Worm (Caenorhabditis elegans) whole organism, L4 larva: ENCODE data around the gene C31H1.5.
A peak's percentile ranks its signal among the peaks of the same experiment; 100 is the strongest.

ENCODE experiments used
- D1046.2 ChIP-seq: fragments of 200-800 bp; sonication (Bioruptor generic); IDR thresholded peaks from 2 replicates; pipeline ENCODE4 v1.3.6; 2022; ENCODE audit warnings: missing genetic modification characterization, missing compliant biosample characterization
- F49E8.2 ChIP-seq: sonication (generic microtip); optimal IDR thresholded peaks from 2 replicates; lab custom pipeline; 2016; ENCODE audit warnings: missing compliant biosample characterization, mild to moderate bottlenecking, missing genetic modification characterization, borderline replicate concordance
- T26A8.4 ChIP-seq: fragments of 200-800 bp; sonication (Bioruptor generic); IDR thresholded peaks from 2 replicates; pipeline ENCODE4 v1.3.6; 2022; ENCODE audit warnings: missing genetic modification characterization, missing compliant biosample characterization
- Y105C5A.15 ChIP-seq: fragments of 200-800 bp; sonication (Bioruptor generic); IDR thresholded peaks from 2 replicates; pipeline ENCODE4 v1.3.6; 2022; ENCODE audit warnings: missing genetic modification characterization, missing compliant biosample characterization
- arid-1 ChIP-seq: fragments of 200-800 bp; sonication (Bioruptor generic); conservative IDR thresholded peaks from 2 replicates; pipeline ENCODE4 v1.3.6; 2022; ENCODE audit warnings: missing genetic modification reagents, missing genetic modification characterization, missing compliant biosample characterization
- ceh-62 ChIP-seq: sonication (generic microtip); optimal IDR thresholded peaks from 2 replicates; lab custom pipeline; 2017; ENCODE audit warnings: missing biosample characterization, missing genetic modification characterization
- ctbp-1 ChIP-seq: fragments of 200-800 bp; sonication (Bioruptor generic); IDR thresholded peaks from 2 replicates; pipeline ENCODE4 v1.3.6; 2022; ENCODE audit warnings: missing genetic modification reagents, missing genetic modification characterization, missing compliant biosample characterization
- daf-16 ChIP-seq, 3 experiments: sonication (generic microtip); optimal IDR thresholded peaks; 2 replicates each; lab custom pipeline; 2016 to 2017; ENCODE audit warnings: missing genetic modification characterization in 3 of 3, missing genetic modification reagents in 3 of 3, mild to moderate bottlenecking in 2 of 3, missing compliant biosample characterization in 2 of 3, missing biosample characterization in 1 of 3, moderate library complexity in 1 of 3
- dmd-8 ChIP-seq: fragments of 200-800 bp; sonication (Bioruptor generic); IDR thresholded peaks from 2 replicates; pipeline ENCODE4 v1.3.6; 2022; ENCODE audit warnings: missing genetic modification characterization, missing compliant biosample characterization
- dpl-1 ChIP-seq: fragments of 150-350 bp; optimal IDR thresholded peaks from 2 replicates; lab custom pipeline; 2014; ENCODE audit warnings: missing biosample characterization, missing genetic modification reagents, missing genetic modification characterization
- duxl-1 ChIP-seq: sonication (generic microtip); optimal IDR thresholded peaks from 2 replicates; lab custom pipeline; 2016; ENCODE audit warnings: mild to moderate bottlenecking, missing genetic modification characterization, moderate library complexity, missing compliant biosample characterization; ENCODE audit not compliant: poor library complexity
- dve-1 ChIP-seq: sonication (generic microtip); optimal IDR thresholded peaks from 2 replicates; lab custom pipeline; 2017; ENCODE audit warnings: antibody characterized with exemption, mild to moderate bottlenecking, missing genetic modification characterization, missing compliant biosample characterization; ENCODE audit not compliant: insufficient read depth
- egl-43 ChIP-seq: fragments of 200-800 bp; sonication (Bioruptor generic); IDR thresholded peaks from 2 replicates; pipeline ENCODE4 v1.3.6; 2022; ENCODE audit warnings: missing genetic modification reagents, missing genetic modification characterization, missing compliant biosample characterization
- hif-1 ChIP-seq, 2 experiments: sonication (generic microtip); optimal IDR thresholded peaks; 2 replicates each; lab custom pipeline; 2016 to 2017; ENCODE audit warnings: missing compliant biosample characterization in 2 of 2, missing genetic modification characterization in 2 of 2, missing genetic modification reagents in 2 of 2, missing genotype in 2 of 2, mild to moderate bottlenecking in 1 of 2
- hlh-30 ChIP-seq: sonication (generic microtip); optimal IDR thresholded peaks from 2 replicates; lab custom pipeline; 2017; ENCODE audit warnings: antibody characterized with exemption, mild to moderate bottlenecking, missing genetic modification characterization, missing compliant biosample characterization; ENCODE audit not compliant: insufficient read depth
- hmg-1.1 ChIP-seq: fragments of 200-800 bp; sonication (Bioruptor generic); IDR thresholded peaks from 2 replicates; pipeline ENCODE4 v1.3.6; 2022; ENCODE audit warnings: missing genetic modification reagents, missing genetic modification characterization, missing compliant biosample characterization
- jun-1 ChIP-seq: fragments of 150-350 bp; optimal IDR thresholded peaks from 2 replicates; lab custom pipeline; 2014; ENCODE audit warnings: missing biosample characterization, missing genetic modification reagents, missing genetic modification characterization
- lir-3 ChIP-seq: sonication (generic microtip); optimal IDR thresholded peaks from 2 replicates; lab custom pipeline; 2016; ENCODE audit warnings: mild to moderate bottlenecking, missing genetic modification characterization, missing compliant biosample characterization
- madf-5 ChIP-seq, 2 experiments: fragments of 200-800 bp; sonication (Bioruptor generic); IDR thresholded peaks; 2 replicates each; pipeline ENCODE4 v1.3.6; 2022; ENCODE audit warnings: missing compliant biosample characterization in 2 of 2, missing genetic modification characterization in 2 of 2
- mdt-29 ChIP-seq: fragments of 200-800 bp; sonication (Bioruptor generic); IDR thresholded peaks from 2 replicates; pipeline ENCODE4 v1.3.6; 2022; ENCODE audit warnings: missing genetic modification reagents, missing genetic modification characterization, missing compliant biosample characterization
- mep-1 ChIP-seq: fragments of 150-350 bp; sonication (generic microtip); optimal IDR thresholded peaks from 3 replicates; lab custom pipeline; 2014; ENCODE audit warnings: missing biosample characterization, missing genetic modification characterization
- mes-2 ChIP-seq: sonication (generic microtip); optimal IDR thresholded peaks from 2 replicates; lab custom pipeline; 2016; ENCODE audit warnings: missing genotype, mild to moderate bottlenecking, missing genetic modification characterization, missing compliant biosample characterization; ENCODE audit not compliant: poor library complexity, severe bottlenecking
- mxl-2 ChIP-seq: fragments of 200-800 bp; sonication (Bioruptor generic); conservative IDR thresholded peaks from 2 replicates; pipeline ENCODE4 v1.3.6; 2022; ENCODE audit warnings: missing genetic modification reagents, missing genetic modification characterization, missing compliant biosample characterization
- mxl-3 ChIP-seq: fragments of 200-800 bp; sonication (Bioruptor generic); optimal IDR thresholded peaks from 2 replicates; lab custom pipeline; 2018; ENCODE audit warnings: mild to moderate bottlenecking, missing genetic modification characterization, missing compliant biosample characterization
- nhr-237 ChIP-seq: sonication (generic microtip); optimal IDR thresholded peaks from 2 replicates; lab custom pipeline; 2017; ENCODE audit warnings: missing biosample characterization, missing genetic modification characterization
- nhr-28 ChIP-seq: fragments of 150-350 bp; optimal IDR thresholded peaks from 2 replicates; lab custom pipeline; 2014; ENCODE audit warnings: missing biosample characterization, missing genetic modification characterization
- pha-4 ChIP-seq, 2 experiments: fragments of 150-350 bp in 1 of 2; fragments of 200-800 bp in 1 of 2; sonication (Bioruptor generic) in 1 of 2; IDR thresholded peaks in 1 of 2; optimal IDR thresholded peaks in 1 of 2; 2 replicates each; pipeline versions ENCODE4 v1.3.6 to Lab custom; 2014 to 2022; ENCODE audit warnings: missing genetic modification characterization in 2 of 2, missing genetic modification reagents in 2 of 2, missing biosample characterization in 1 of 2, missing compliant biosample characterization in 1 of 2
- pqm-1 ChIP-seq: sonication (generic microtip); optimal IDR thresholded peaks from 2 replicates; lab custom pipeline; 2017; ENCODE audit warnings: missing biosample characterization, missing genetic modification characterization
- sdz-12 ChIP-seq: fragments of 200-800 bp; sonication (Bioruptor generic); optimal IDR thresholded peaks from 2 replicates; lab custom pipeline; 2018; ENCODE audit warnings: mild to moderate bottlenecking, missing genetic modification characterization, missing compliant biosample characterization
- snpc-1.2 ChIP-seq: fragments of 200-800 bp; sonication (Bioruptor generic); IDR thresholded peaks from 2 replicates; pipeline ENCODE4 v1.3.6; 2022; ENCODE audit warnings: missing genetic modification reagents, missing genetic modification characterization, missing compliant biosample characterization
- unc-39 ChIP-seq: sonication (generic microtip); optimal IDR thresholded peaks from 2 replicates; lab custom pipeline; 2017; ENCODE audit warnings: missing biosample characterization, missing genetic modification characterization
- unc-62 ChIP-seq, 3 experiments: fragments of 150-350 bp in 1 of 3; sonication (generic microtip); optimal IDR thresholded peaks in 2 of 3; peaks in 1 of 3; 1 replicate in 1 of 3; 2 replicates in 2 of 3; lab custom pipeline; 2014 to 2017; ENCODE audit warnings: missing biosample characterization in 3 of 3, missing genetic modification characterization in 3 of 3, missing genetic modification reagents in 3 of 3, missing genotype in 1 of 3
- vab-7 ChIP-seq: fragments of 200-800 bp; sonication (Bioruptor generic); IDR thresholded peaks from 2 replicates; pipeline ENCODE4 v1.3.6; 2022; ENCODE audit warnings: missing genetic modification reagents, missing genetic modification characterization, missing compliant biosample characterization
- zag-1 ChIP-seq: fragments of 150-350 bp; optimal IDR thresholded peaks from 2 replicates; lab custom pipeline; 2014; ENCODE audit warnings: missing biosample characterization, missing genetic modification characterization
- zfp-2 ChIP-seq: sonication (generic microtip); optimal IDR thresholded peaks from 2 replicates; lab custom pipeline; 2016; ENCODE audit warnings: mild to moderate bottlenecking, missing genetic modification characterization, missing compliant biosample characterization
- ztf-7 ChIP-seq: fragments of 150-350 bp; optimal IDR thresholded peaks from 2 replicates; lab custom pipeline; 2014; ENCODE audit warnings: missing biosample characterization, missing genetic modification characterization

C31H1.5 gene

ce11 chrIV:5834182-5834581 lies 37.6 kb upstream of the C31H1.5 start:
- TF ChIP-seq unc-62 (GFP tag; optimal IDR thresholded peaks at IDR 0.05 in 1 of 2; lab: Kevin White, UChicago) (peak in 1 of 2 experiments; percentile 99), unc-62 (tag; optimal IDR thresholded peaks at IDR 0.05; lab: Kevin White, UChicago) (no peak), dmd-8 (GFP tag; lab: Robert Waterston, UW) (no peak)

ce11 chrIV:5832801-5833200 lies 36.2 kb upstream of the C31H1.5 start:
- peak; percentile 30 for TF ChIP-seq F49E8.2
- no peak for TF ChIP-seq hlh-30 (tag; lab: Kevin White, UChicago)
- no peak for TF ChIP-seq mdt-29
- TF ChIP-seq snpc-1.2 (GFP tag; lab: Robert Waterston, UW), result peak; percentile 84
- TF ChIP-seq dve-1, result no peak
- TF ChIP-seq Y105C5A.15, result no peak
- TF ChIP-seq, all 104 proteins: peak for 2

- TF ChIP-seq mxl-3, result no peak
- TF ChIP-seq vab-7 (GFP tag; lab: Robert Waterston, UW), result no peak
- no peak for TF ChIP-seq hmg-1.1
- no peak for TF ChIP-seq T26A8.4 (GFP tag; lab: Robert Waterston, UW)
- no peak for TF ChIP-seq mxl-2 (GFP tag; lab: Robert Waterston, UW)
- TF ChIP-seq sdz-12, result no peak
- no peak for TF ChIP-seq nhr-237 (tag; lab: Kevin White, UChicago)
- no peak for TF ChIP-seq D1046.2 (GFP tag; lab: Robert Waterston, UW)
- no peak for TF ChIP-seq mep-1 (tag; lab: Kevin White, UChicago)
- TF ChIP-seq ztf-7 (tag; lab: Kevin White, UChicago), result no peak
- no peak for TF ChIP-seq jun-1 (tag; lab: Kevin White, UChicago)
- TF ChIP-seq mdt-29, result no peak
- no peak for TF ChIP-seq unc-39 (tag; lab: Kevin White, UChicago)
- no peak for TF ChIP-seq madf-5 (GFP tag; IDR thresholded peaks at IDR 0.05; lab: Robert Waterston, UW)
- TF ChIP-seq, all 104 proteins: peak for 0
These were observed 27.9 kb upstream of the C31H1.5 start, which contains the start of gene egal-1 for ce11 chrIV:5824493-5824892. Gene egal-1 (plus strand): TSS chrIV:5824793.

ce11 chrIV:5821997-5822396 lies 25.4 kb upstream of the C31H1.5 start:
- no peak for TF ChIP-seq jun-1 (tag; lab: Kevin White, UChicago)
- TF ChIP-seq dpl-1 (GFP tag; lab: Kevin White, UChicago), result no peak
- no peak for TF ChIP-seq mxl-3
- no peak for TF ChIP-seq mes-2 (tag; lab: Kevin White, UChicago)
- no peak for TF ChIP-seq daf-16 (GFP tag; optimal IDR thresholded peaks at IDR 0.05; lab: Kevin White, UChicago)
- peak; percentile 5 for TF ChIP-seq daf-16 (tag; optimal IDR thresholded peaks at IDR 0.05; lab: Kevin White, UChicago)
- TF ChIP-seq dmd-8 (GFP tag; lab: Robert Waterston, UW), result no peak
- no peak for TF ChIP-seq ceh-62 (tag; lab: Kevin White, UChicago)
- peak; percentile 18 for TF ChIP-seq pqm-1
- TF ChIP-seq ctbp-1, result no peak
- TF ChIP-seq hif-1 (tag; optimal IDR thresholded peaks at IDR 0.05; lab: Kevin White, UChicago), result no peak
- no peak for TF ChIP-seq zfp-2 (tag; lab: Kevin White, UChicago)
- TF ChIP-seq lir-3, result no peak
- no peak for TF ChIP-seq arid-1
- TF ChIP-seq pha-4 (GFP tag; IDR thresholded peaks at IDR 0.05; lab: Robert Waterston, UW), result no peak
- peak; percentile 95 for TF ChIP-seq pha-4 (tag; optimal IDR thresholded peaks at IDR 0.05; lab: Kevin White, UChicago)
- no peak for TF ChIP-seq egl-43
- TF ChIP-seq hlh-30 (tag; lab: Kevin White, UChicago), result peak; percentile 70
- no peak for TF ChIP-seq zag-1 (tag; lab: Kevin White, UChicago)
- no peak for TF ChIP-seq duxl-1 (tag; lab: Kevin White, UChicago)
- peak; percentile 70 for TF ChIP-seq nhr-28 (tag; lab: Kevin White, UChicago)
